Fruit fly (Drosophila melanogaster): ENCODE results near the gene CG42747.
A peak's percentile ranks its signal among the peaks of the same experiment; 100 is the strongest.

CG42747 gene

DNA sequence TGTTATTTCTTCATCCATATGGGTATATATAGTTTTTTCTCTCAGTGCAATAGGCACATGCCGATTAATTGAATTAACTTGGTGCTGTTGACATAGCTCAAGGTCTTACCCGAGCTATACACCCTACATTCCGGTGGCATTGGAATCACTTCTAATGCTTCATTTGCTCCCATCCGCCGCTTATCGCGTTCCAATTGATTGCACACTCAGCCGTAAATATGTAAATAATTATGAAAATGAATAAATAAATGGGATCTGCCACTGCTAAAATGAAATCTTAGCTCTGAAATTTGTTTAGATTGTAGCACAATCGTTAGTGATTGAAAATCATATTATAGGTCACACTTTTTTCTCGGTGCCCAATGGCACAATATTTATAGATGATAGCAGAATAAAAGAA lies 116.5 kb downstream of the CG42747 start (continued):
- peak; percentile 9 for TF ChIP-seq Meics (GFP tag; optimal IDR thresholded peaks at IDR 0.05)
- no peak for TF ChIP-seq cwo (GFP tag; optimal IDR thresholded peaks at IDR 0.05)
- TF ChIP-seq CG4424 (GFP tag; optimal IDR thresholded peaks at IDR 0.05) = no peak
- no peak for TF ChIP-seq fu2 (GFP tag; optimal IDR thresholded peaks at IDR 0.05)
- no peak for TF ChIP-seq nerfin-1 (tag; optimal IDR thresholded peaks at IDR 0.05)
- TF ChIP-seq CG11723 (GFP tag; optimal IDR thresholded peaks at IDR 0.05) = no peak
- TF ChIP-seq odd (GFP tag; optimal IDR thresholded peaks at IDR 0.05) = no peak
- peak; percentile 20 for TF ChIP-seq CG1603 (tag; optimal IDR thresholded peaks at IDR 0.05)
- no peak for TF ChIP-seq CHES-1-like (GFP tag; optimal IDR thresholded peaks at IDR 0.05)
- TF ChIP-seq run (tag; optimal IDR thresholded peaks at IDR 0.05) = no peak
- TF ChIP-seq CG11695 (GFP tag; IDR thresholded peaks at IDR 0.05) = peak; percentile 10; the same call in 1 of the 3 replicates
- no peak for TF ChIP-seq Ravus (GFP tag; IDR thresholded peaks at IDR 0.05)
- peak in 1 of 2 experiments; percentile 25 for TF ChIP-seq eve (GFP tag; optimal IDR thresholded peaks at IDR 0.05)
- TF ChIP-seq lab (GFP tag; optimal IDR thresholded peaks at IDR 0.05) = peak; percentile 46
- no peak for TF ChIP-seq C15 (GFP tag; IDR thresholded peaks at IDR 0.05)
- no peak for TF ChIP-seq ranshi (GFP tag; IDR thresholded peaks at IDR 0.05)
- no peak for TF ChIP-seq kni (GFP tag; optimal IDR thresholded peaks at IDR 0.05)
- no peak for TF ChIP-seq eyg (GFP tag; optimal IDR thresholded peaks at IDR 0.05)
- no peak for TF ChIP-seq CG12744 (GFP tag; optimal IDR thresholded peaks at IDR 0.05)
- no peak for TF ChIP-seq CG12659 (GFP tag; optimal IDR thresholded peaks at IDR 0.05)
- TF ChIP-seq ftz-f1 (GFP tag; optimal IDR thresholded peaks at IDR 0.05) = peak; percentile 25
- peak; percentile 16; the same call in 1 of the 2 replicates for TF ChIP-seq Xrp1 (GFP tag; IDR thresholded peaks at IDR 0.05)
- TF ChIP-seq hkb (optimal IDR thresholded peaks at IDR 0.05) = no peak
- TF ChIP-seq hkb (GFP tag; IDR thresholded peaks at IDR 0.05) = 0 out of 2 replicates have a peak, but pooled peaks have one; percentile 25
- TF ChIP-seq sens (GFP tag) = peak; percentile 83
- TF ChIP-seq Usf (GFP tag; optimal IDR thresholded peaks at IDR 0.05) = no peak
- TF ChIP-seq mld (GFP tag; IDR thresholded peaks at IDR 0.05; ENCODE audit: partially characterized antibody) = no peak
- TF ChIP-seq cato (GFP tag; optimal IDR thresholded peaks at IDR 0.05; ENCODE audit: borderline replicate concordance) = no peak
- no peak for TF ChIP-seq sisA (GFP tag; IDR thresholded peaks at IDR 0.05)
- no peak for TF ChIP-seq CG1529 (GFP tag; optimal IDR thresholded peaks at IDR 0.05)
- TF ChIP-seq Jarid2 (GFP tag; optimal IDR thresholded peaks at IDR 0.05) = no peak
- peak; percentile 25 for TF ChIP-seq CG18599 (GFP tag; optimal IDR thresholded peaks at IDR 0.05)
- TF ChIP-seq usp (GFP tag; optimal IDR thresholded peaks at IDR 0.05) = no peak
- no peak for TF ChIP-seq CG10209 (GFP tag; optimal IDR thresholded peaks at IDR 0.05)
- TF ChIP-seq CG17361 (GFP tag; IDR thresholded peaks at IDR 0.05) = 0 out of 3 replicates have a peak, but pooled peaks have one; percentile 11
- TF ChIP-seq row (GFP tag; IDR thresholded peaks at IDR 0.05) = peak; percentile 47; the same call in 1 of the 3 replicates
- peak; percentile 14 for TF ChIP-seq CG10543 (GFP tag; optimal IDR thresholded peaks at IDR 0.05)
- TF ChIP-seq HmgZ (tag; optimal IDR thresholded peaks at IDR 0.05) = peak; percentile 4
- no peak for TF ChIP-seq E2f2 (GFP tag; IDR thresholded peaks at IDR 0.05)
- TF ChIP-seq z (GFP tag; IDR thresholded peaks at IDR 0.05) = no peak
- no peak for TF ChIP-seq TFAM (GFP tag; optimal IDR thresholded peaks at IDR 0.05)
- TF ChIP-seq CG2712 (tag; optimal IDR thresholded peaks at IDR 0.05) = peak; percentile 14
- TF ChIP-seq p53 (GFP tag; optimal IDR thresholded peaks at IDR 0.05) = no peak
- peak; percentile 30 for TF ChIP-seq CG7556 (GFP tag; optimal IDR thresholded peaks at IDR 0.05)
- no peak for TF ChIP-seq vfl (GFP tag; optimal IDR thresholded peaks at IDR 0.05)
- TF ChIP-seq tup (GFP tag; optimal IDR thresholded peaks at IDR 0.05) = no peak
- TF ChIP-seq CG11504 (tag; optimal IDR thresholded peaks at IDR 0.05) = peak; percentile 40
- TF ChIP-seq tll (GFP tag; optimal IDR thresholded peaks at IDR 0.05) = no peak
- no peak for TF ChIP-seq fd102C (GFP tag; optimal IDR thresholded peaks at IDR 0.05)
- peak; percentile 16 for TF ChIP-seq dmrt99B (tag; optimal IDR thresholded peaks at IDR 0.05)
- no peak for TF ChIP-seq kay (GFP tag; optimal IDR thresholded peaks at IDR 0.05)
